Worm (Caenorhabditis elegans) whole organism, L4 larva: ENCODE data around the gene W09G10.9.
A peak's percentile ranks its signal among the peaks of the same experiment; 100 is the strongest.

Source experiments
- D1046.2 ChIP-seq: fragments of 200-800 bp; sonication (Bioruptor generic); IDR thresholded peaks from 2 replicates; pipeline ENCODE4 v1.3.6; 2022; ENCODE audit warnings: missing genetic modification characterization, missing compliant biosample characterization
- F10B5.3 ChIP-seq: sonication (generic microtip); optimal IDR thresholded peaks from 2 replicates; lab custom pipeline; 2016; ENCODE audit warnings: mild to moderate bottlenecking, missing genetic modification characterization, missing compliant biosample characterization
- F44E2.7 ChIP-seq: fragments of 200-800 bp; sonication (Bioruptor generic); IDR thresholded peaks from 2 replicates; pipeline ENCODE4 v2.1.2; 2022; ENCODE audit warnings: missing genetic modification characterization, missing compliant biosample characterization
- T20F7.1 ChIP-seq: fragments of 200-800 bp; sonication (Bioruptor generic); optimal IDR thresholded peaks from 2 replicates; lab custom pipeline; 2018; ENCODE audit warnings: mild to moderate bottlenecking, missing genetic modification characterization, missing compliant biosample characterization
- Y48G9A.11 ChIP-seq: fragments of 200-800 bp; sonication (Bioruptor generic); IDR thresholded peaks from 2 replicates; pipeline ENCODE4 v1.3.6; 2022; ENCODE audit warnings: missing genetic modification reagents, missing genetic modification characterization, missing compliant biosample characterization
- Y5F2A.4 ChIP-seq: fragments of 200-800 bp; sonication (Bioruptor generic); optimal IDR thresholded peaks from 2 replicates; lab custom pipeline; 2018; ENCODE audit warnings: mild to moderate bottlenecking, missing genetic modification characterization, missing compliant biosample characterization
- aha-1 ChIP-seq: fragments of 150-350 bp; peaks from one replicate; lab custom pipeline; 2014; ENCODE audit warnings: missing biosample characterization, missing genetic modification characterization
- aly-2 ChIP-seq: sonication (generic microtip); optimal IDR thresholded peaks from 2 replicates; lab custom pipeline; 2018; ENCODE audit warnings: missing biosample characterization, missing genetic modification characterization
- attf-4 ChIP-seq: sonication (generic microtip); optimal IDR thresholded peaks from 3 replicates; lab custom pipeline; 2017; ENCODE audit warnings: missing biosample characterization, missing genetic modification characterization
- ceh-20 ChIP-seq: fragments of 200-800 bp; sonication (Bioruptor generic); IDR thresholded peaks from 2 replicates; pipeline ENCODE4 v1.3.6; 2022; ENCODE audit warnings: missing genetic modification reagents, missing genetic modification characterization, missing compliant biosample characterization
- ceh-28 ChIP-seq: fragments of 150-350 bp; optimal IDR thresholded peaks from 2 replicates; lab custom pipeline; 2014; ENCODE audit warnings: missing biosample characterization, missing genetic modification reagents, missing genetic modification characterization
- ceh-82 ChIP-seq: sonication (generic microtip); optimal IDR thresholded peaks from 2 replicates; lab custom pipeline; 2017; ENCODE audit warnings: missing biosample characterization, missing genetic modification characterization
- cey-2 ChIP-seq: sonication (generic microtip); optimal IDR thresholded peaks from 3 replicates; lab custom pipeline; 2017; ENCODE audit warnings: missing genetic modification characterization, mild to moderate bottlenecking, missing compliant biosample characterization, antibody characterized with exemption, borderline replicate concordance; ENCODE audit not compliant: insufficient read depth
- daf-8 ChIP-seq: fragments of 200-800 bp; sonication (Bioruptor generic); IDR thresholded peaks from 2 replicates; pipeline ENCODE4 v1.3.6; 2022; ENCODE audit warnings: missing genetic modification characterization, missing compliant biosample characterization
- dve-1 ChIP-seq: sonication (generic microtip); optimal IDR thresholded peaks from 2 replicates; lab custom pipeline; 2017; ENCODE audit warnings: antibody characterized with exemption, mild to moderate bottlenecking, missing genetic modification characterization, missing compliant biosample characterization; ENCODE audit not compliant: insufficient read depth
- egl-27 ChIP-seq: sonication (generic microtip); optimal IDR thresholded peaks from 3 replicates; lab custom pipeline; 2017; ENCODE audit warnings: missing biosample characterization, missing genetic modification reagents, missing genetic modification characterization
- fkh-10 ChIP-seq: fragments of 150-350 bp; optimal IDR thresholded peaks from 2 replicates; lab custom pipeline; 2014; ENCODE audit warnings: missing biosample characterization, missing genetic modification reagents, missing genetic modification characterization
- fos-1 ChIP-seq: fragments of 150-350 bp; optimal IDR thresholded peaks from 2 replicates; lab custom pipeline; 2014; ENCODE audit warnings: missing biosample characterization, missing genetic modification characterization
- hif-1 ChIP-seq, 2 experiments: sonication (generic microtip); optimal IDR thresholded peaks; 2 replicates each; lab custom pipeline; 2016 to 2017; ENCODE audit warnings: missing compliant biosample characterization in 2 of 2, missing genetic modification characterization in 2 of 2, missing genetic modification reagents in 2 of 2, missing genotype in 2 of 2, mild to moderate bottlenecking in 1 of 2
- hmg-1.1 ChIP-seq: fragments of 200-800 bp; sonication (Bioruptor generic); IDR thresholded peaks from 2 replicates; pipeline ENCODE4 v1.3.6; 2022; ENCODE audit warnings: missing genetic modification reagents, missing genetic modification characterization, missing compliant biosample characterization
- jun-1 ChIP-seq: fragments of 150-350 bp; optimal IDR thresholded peaks from 2 replicates; lab custom pipeline; 2014; ENCODE audit warnings: missing biosample characterization, missing genetic modification reagents, missing genetic modification characterization
- lin-15B ChIP-seq: fragments of 150-350 bp; sonication (generic microtip); optimal IDR thresholded peaks from 3 replicates; lab custom pipeline; 2014; ENCODE audit warnings: missing biosample characterization, missing genetic modification characterization
- lin-39 ChIP-seq: fragments of 150-350 bp; optimal IDR thresholded peaks from 2 replicates; lab custom pipeline; 2014; ENCODE audit warnings: missing biosample characterization, missing genetic modification reagents, missing genetic modification characterization
- mep-1 ChIP-seq: fragments of 150-350 bp; sonication (generic microtip); optimal IDR thresholded peaks from 3 replicates; lab custom pipeline; 2014; ENCODE audit warnings: missing biosample characterization, missing genetic modification characterization
- mes-2 ChIP-seq: sonication (generic microtip); optimal IDR thresholded peaks from 2 replicates; lab custom pipeline; 2016; ENCODE audit warnings: missing genotype, mild to moderate bottlenecking, missing genetic modification characterization, missing compliant biosample characterization; ENCODE audit not compliant: poor library complexity, severe bottlenecking
- mxl-2 ChIP-seq: fragments of 200-800 bp; sonication (Bioruptor generic); conservative IDR thresholded peaks from 2 replicates; pipeline ENCODE4 v1.3.6; 2022; ENCODE audit warnings: missing genetic modification reagents, missing genetic modification characterization, missing compliant biosample characterization
- nhr-11 ChIP-seq: fragments of 150-350 bp; optimal IDR thresholded peaks from 2 replicates; lab custom pipeline; 2014; ENCODE audit warnings: missing biosample characterization, missing genetic modification characterization
- nhr-6 ChIP-seq: fragments of 150-350 bp; optimal IDR thresholded peaks from 2 replicates; lab custom pipeline; 2014; ENCODE audit warnings: missing biosample characterization, missing genetic modification characterization
- php-3 ChIP-seq: fragments of 200-800 bp; sonication (Bioruptor generic); IDR thresholded peaks from 2 replicates; pipeline ENCODE4 v1.3.6; 2022; ENCODE audit warnings: missing genetic modification reagents, missing genetic modification characterization, missing compliant biosample characterization
- spr-1 ChIP-seq: sonication (generic microtip); optimal IDR thresholded peaks from 2 replicates; lab custom pipeline; 2016; ENCODE audit warnings: mild to moderate bottlenecking, missing genetic modification characterization, missing compliant biosample characterization
- tag-97 ChIP-seq: fragments of 200-800 bp; sonication (Bioruptor generic); IDR thresholded peaks from 2 replicates; pipeline ENCODE4 v1.3.6; 2022; ENCODE audit warnings: missing genetic modification characterization, missing compliant biosample characterization
- tra-1 ChIP-seq: fragments of 200-800 bp; sonication (Bioruptor generic); IDR thresholded peaks from 2 replicates; pipeline ENCODE4 v1.3.6; 2022; ENCODE audit warnings: missing genetic modification reagents, missing genetic modification characterization, missing compliant biosample characterization
- unc-39 ChIP-seq: sonication (generic microtip); optimal IDR thresholded peaks from 2 replicates; lab custom pipeline; 2017; ENCODE audit warnings: missing biosample characterization, missing genetic modification characterization
- zag-1 ChIP-seq: fragments of 150-350 bp; optimal IDR thresholded peaks from 2 replicates; lab custom pipeline; 2014; ENCODE audit warnings: missing biosample characterization, missing genetic modification characterization
- zip-2 ChIP-seq: fragments of 150-350 bp; optimal IDR thresholded peaks from 2 replicates; lab custom pipeline; 2014; ENCODE audit warnings: missing biosample characterization, missing genetic modification characterization

Gene W09G10.9

ce11 chrII:3520988-3521850 is at the start of gene W09G10.9 (continued):
- TF ChIP-seq jun-1 (tag; lab: Kevin White, UChicago): peak; percentile 30
- TF ChIP-seq Y48G9A.11 (GFP tag; lab: Robert Waterston, UW): peak; percentile 84
- TF ChIP-seq spr-1 (tag; lab: Kevin White, UChicago): peak; percentile 20
- peak; percentile 75; the same call in 1 of the 2 replicates for TF ChIP-seq D1046.2 (GFP tag; lab: Robert Waterston, UW)
- TF ChIP-seq daf-8 (GFP tag; lab: Robert Waterston, UW): 0 out of 2 replicates have a peak, but pooled peaks have one; percentile 47
- no peak for TF ChIP-seq ceh-28 (tag; lab: Kevin White, UChicago)
- TF ChIP-seq nhr-6 (tag; lab: Kevin White, UChicago): no peak
- no peak for TF ChIP-seq zag-1
- TF ChIP-seq fos-1 (tag; lab: Kevin White, UChicago): no peak

ce11 chrII:3472316-3472715 is 49.3 kb upstream of the W09G10.9 start, which contains the start of gene Y49F6B.12:
Y49F6B.12 (minus strand) TSS chrII:3472416.
- TF ChIP-seq F10B5.3 (tag; lab: Kevin White, UChicago) (no peak), tag-97 (GFP tag; lab: Robert Waterston, UW) (no peak), attf-4 (tag; lab: Kevin White, UChicago) (no peak), ceh-20 (GFP tag; lab: Robert Waterston, UW) (no peak), aha-1 (tag; lab: Kevin White, UChicago) (peak; percentile 45), php-3 (no peak), hif-1 (tag; optimal IDR thresholded peaks at IDR 0.05; lab: Kevin White, UChicago) (no peak), zip-2 (tag; lab: Kevin White, UChicago) (no peak)
- TF ChIP-seq, all 104 proteins: peak for 1

DNA sequence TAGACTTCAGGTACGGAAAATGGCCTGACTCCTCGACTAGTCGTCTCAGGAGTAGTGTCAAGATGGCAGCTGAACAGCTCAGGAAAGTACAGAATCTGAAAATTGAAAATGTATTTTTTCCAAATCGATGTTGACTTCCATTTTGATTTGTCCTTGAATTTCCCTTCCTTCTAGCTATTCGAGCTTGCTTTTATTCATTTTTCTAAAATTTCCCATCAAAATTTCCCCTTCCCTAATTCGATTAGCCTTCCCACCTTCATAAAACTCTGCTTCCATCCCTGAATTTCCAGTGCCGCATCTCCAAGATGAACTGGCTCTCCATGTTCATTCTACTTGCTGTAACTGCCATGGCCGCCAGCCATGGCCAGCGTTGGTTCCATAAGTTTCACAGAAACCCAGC is 48.8 kb upstream of the W09G10.9 start, which contains the start of gene Y49F6B.6:
TSS of gene Y49F6B.6 (plus strand) at position 301 of the 400 bp plus-strand sequence.
- no peak for TF ChIP-seq T20F7.1 (GFP tag; lab: Kevin White, UChicago)

- no peak for TF ChIP-seq mxl-2 (GFP tag; lab: Robert Waterston, UW)
- TF ChIP-seq cey-2: no peak
- no peak for TF ChIP-seq zip-2 (tag; lab: Kevin White, UChicago)
- TF ChIP-seq D1046.2 (GFP tag; lab: Robert Waterston, UW): no peak
- no peak for TF ChIP-seq Y5F2A.4
These were observed 47.9 kb upstream of the W09G10.9 start, which contains the start of gene sdz-32 for ce11 chrII:3473744-3474143. sdz-32 (plus strand) TSS chrII:3474044.

- TF ChIP-seq lin-15B: no peak
- no peak for TF ChIP-seq unc-39 (tag; lab: Kevin White, UChicago)
- no peak for TF ChIP-seq mes-2 (tag; lab: Kevin White, UChicago)
- no peak for TF ChIP-seq mep-1
- no peak for TF ChIP-seq nhr-11 (tag; lab: Kevin White, UChicago)
- TF ChIP-seq daf-8 (GFP tag; lab: Robert Waterston, UW): no peak
- TF ChIP-seq tra-1 (GFP tag; lab: Robert Waterston, UW): no peak
- no peak for TF ChIP-seq aly-2
- no peak for TF ChIP-seq ceh-82 (tag; lab: Kevin White, UChicago)
- no peak for TF ChIP-seq zag-1
- TF ChIP-seq lin-39 (tag; lab: Kevin White, UChicago): no peak
- no peak for TF ChIP-seq egl-27 (tag; lab: Kevin White, UChicago)
- TF ChIP-seq F44E2.7 (GFP tag; lab: Robert Waterston, UW): no peak
- TF ChIP-seq fkh-10 (GFP tag; lab: Kevin White, UChicago): no peak
- TF ChIP-seq hmg-1.1 (GFP tag; lab: Robert Waterston, UW): no peak
- TF ChIP-seq hif-1 (tag; optimal IDR thresholded peaks at IDR 0.05; lab: Kevin White, UChicago): no peak
- no peak for TF ChIP-seq dve-1 (tag; lab: Kevin White, UChicago)
These were observed 45.1 kb upstream of the W09G10.9 start for ce11 chrII:3476536-3476935.
